Worm (Caenorhabditis elegans) whole organism, early embryonic: ENCODE data around the gene W06H8.2.

Experiments
- ceh-13 ChIP-seq: fragments of 200-800 bp; sonication (Bioruptor generic); optimal IDR thresholded peaks from 2 replicates; lab custom pipeline; 2018; ENCODE audit warnings: mild to moderate bottlenecking, missing genetic modification characterization, missing compliant biosample characterization
- ets-7 ChIP-seq: sonication (generic microtip); optimal IDR thresholded peaks from 2 replicates; lab custom pipeline; 2016; ENCODE audit warnings: missing genotype, missing genetic modification characterization, missing compliant biosample characterization
- flt-1 ChIP-seq: fragments of 200-800 bp; sonication (Bioruptor generic); IDR thresholded peaks from 2 replicates; pipeline ENCODE4 v1.3.6; 2022; ENCODE audit warnings: missing genetic modification characterization, missing compliant biosample characterization
- scrt-1 ChIP-seq: fragments of 200-800 bp; sonication (Bioruptor generic); IDR thresholded peaks from 2 replicates; pipeline ENCODE4 v1.3.6; 2022; ENCODE audit warnings: missing genetic modification characterization, missing compliant biosample characterization
- tbx-11 ChIP-seq: fragments of 200-800 bp; sonication (Bioruptor generic); IDR thresholded peaks from 2 replicates; pipeline ENCODE4 v1.3.6; 2022; ENCODE audit warnings: missing genetic modification characterization, missing compliant biosample characterization

DNA sequence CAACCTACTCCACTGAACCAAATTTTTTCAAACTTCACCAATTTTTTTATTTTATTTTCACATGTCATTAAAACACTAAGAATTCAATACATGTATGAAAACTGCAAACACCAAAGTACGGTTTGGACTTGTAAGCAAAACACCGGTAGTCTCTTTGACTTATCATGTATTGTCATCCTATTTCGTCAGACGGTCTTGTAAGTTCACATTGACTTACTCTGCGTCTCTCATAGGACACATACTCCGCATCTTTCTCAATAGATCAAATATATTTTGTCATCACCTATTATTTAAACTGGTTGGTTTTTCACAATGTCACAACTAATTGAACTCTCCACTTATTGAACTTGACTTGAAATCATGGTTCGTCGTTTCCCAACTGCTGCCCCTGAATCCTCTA, at the start of gene W06H8.2:
- TF ChIP-seq ceh-13 (GFP tag; lab: Kevin White, UChicago) (no peak), ets-7 (tag; lab: Kevin White, UChicago) (no peak), flt-1 (GFP tag; lab: Robert Waterston, UW) (no peak), scrt-1 (GFP tag; lab: Robert Waterston, UW) (no peak), tbx-11 (no peak)
